Worm (Caenorhabditis elegans) whole organism, young adult: ENCODE data around the gene clec-63.

Experiments used
- F33H1.4 ChIP-seq: fragments of 200-800 bp; sonication (Bioruptor generic); IDR thresholded peaks from 2 replicates; pipeline ENCODE4 v1.3.6; 2022; ENCODE audit warnings: missing genetic modification reagents, missing genetic modification characterization, missing compliant biosample characterization
- F55B11.4 ChIP-seq: sonication (generic microtip); optimal IDR thresholded peaks from 2 replicates; lab custom pipeline; 2016; ENCODE audit warnings: missing compliant biosample characterization, missing genetic modification characterization, borderline replicate concordance; ENCODE audit not compliant: insufficient read depth
- F57A8.1 ChIP-seq: fragments of 200-800 bp; sonication (Bioruptor generic); optimal IDR thresholded peaks from 2 replicates; lab custom pipeline; 2018; ENCODE audit warnings: mild to moderate bottlenecking, missing genetic modification characterization, moderate library complexity, missing compliant biosample characterization
- K12H6.12 ChIP-seq: fragments of 200-800 bp; sonication (Bioruptor generic); optimal IDR thresholded peaks from 2 replicates; lab custom pipeline; 2018; ENCODE audit warnings: mild to moderate bottlenecking, missing genetic modification characterization, missing compliant biosample characterization
- Y53F4B.3 ChIP-seq: fragments of 200-800 bp; sonication (Bioruptor generic); IDR thresholded peaks from 2 replicates; pipeline ENCODE4 v1.3.6; 2022; ENCODE audit warnings: missing genetic modification reagents, missing genetic modification characterization, missing compliant biosample characterization
- Y67H2A.10 ChIP-seq: fragments of 200-800 bp; sonication (Bioruptor generic); conservative IDR thresholded peaks from 2 replicates; pipeline ENCODE4 v1.3.6; 2022; ENCODE audit warnings: missing genetic modification reagents, missing genetic modification characterization, missing compliant biosample characterization
- Y79H2A.3 ChIP-seq: fragments of 200-800 bp; sonication (Bioruptor generic); conservative IDR thresholded peaks from 2 replicates; pipeline ENCODE4 v1.3.6; 2022; ENCODE audit warnings: missing genetic modification reagents, missing genetic modification characterization, missing compliant biosample characterization
- akir-1 ChIP-seq: fragments of 200-800 bp; sonication (Bioruptor generic); optimal IDR thresholded peaks from 2 replicates; lab custom pipeline; 2018; ENCODE audit warnings: mild to moderate bottlenecking, missing genetic modification characterization, moderate library complexity, missing compliant biosample characterization
- attf-5 ChIP-seq: fragments of 200-800 bp; sonication (Bioruptor generic); optimal IDR thresholded peaks from 2 replicates; lab custom pipeline; 2018; ENCODE audit warnings: mild to moderate bottlenecking, missing genetic modification characterization, missing compliant biosample characterization
- ceh-100 ChIP-seq: fragments of 200-800 bp; sonication (Bioruptor generic); IDR thresholded peaks from 2 replicates; pipeline ENCODE4 v1.3.6; 2022; ENCODE audit warnings: missing genetic modification reagents, missing genetic modification characterization, missing compliant biosample characterization
- ceh-79 ChIP-seq: sonication (generic microtip); optimal IDR thresholded peaks from 2 replicates; lab custom pipeline; 2017; ENCODE audit warnings: mild to moderate bottlenecking, missing genetic modification characterization, missing compliant biosample characterization
- die-1 ChIP-seq: sonication (generic microtip); optimal IDR thresholded peaks from 2 replicates; lab custom pipeline; 2016; ENCODE audit warnings: missing genotype, mild to moderate bottlenecking, missing genetic modification characterization, missing compliant biosample characterization
- dox-1 ChIP-seq: fragments of 200-800 bp; sonication (Bioruptor generic); IDR thresholded peaks from 2 replicates; pipeline ENCODE4 v1.3.6; 2022; ENCODE audit warnings: missing genetic modification reagents, missing genetic modification characterization, missing compliant biosample characterization
- hlh-12 ChIP-seq: sonication (generic microtip); optimal IDR thresholded peaks from 2 replicates; lab custom pipeline; 2016; ENCODE audit warnings: missing genetic modification characterization, missing compliant biosample characterization
- hlh-26 ChIP-seq: fragments of 200-800 bp; sonication (Bioruptor generic); conservative IDR thresholded peaks from 2 replicates; pipeline ENCODE4 v1.3.6; 2022; ENCODE audit warnings: missing genetic modification reagents, missing genetic modification characterization, missing compliant biosample characterization
- let-607 ChIP-seq, 2 experiments: fragments of 200-800 bp in 1 of 2; sonication (Bioruptor generic) in 1 of 2; sonication (generic microtip) in 1 of 2; optimal IDR thresholded peaks; 2 replicates each; lab custom pipeline; 2016 to 2018; ENCODE audit warnings: mild to moderate bottlenecking in 2 of 2, missing compliant biosample characterization in 2 of 2, missing genetic modification characterization in 2 of 2, moderate library complexity in 2 of 2, missing genotype in 1 of 2
- lin-35 ChIP-seq, 3 experiments: fragments of 150-350 bp in 2 of 3; sonication (generic microtip) in 1 of 3; optimal IDR thresholded peaks; 2 replicates each; lab custom pipeline; 2014 to 2018; ENCODE audit warnings: missing biosample characterization in 3 of 3, missing genetic modification characterization in 3 of 3, missing genetic modification reagents in 3 of 3
- madf-3 ChIP-seq: fragments of 200-800 bp; sonication (Bioruptor generic); IDR thresholded peaks from 2 replicates; pipeline ENCODE4 v1.3.6; 2022; ENCODE audit warnings: missing genetic modification reagents, missing genetic modification characterization, missing compliant biosample characterization
- madf-6 ChIP-seq: fragments of 200-800 bp; sonication (Bioruptor generic); IDR thresholded peaks from 2 replicates; pipeline ENCODE4 v1.3.6; 2022; ENCODE audit warnings: missing genetic modification reagents, missing genetic modification characterization, missing compliant biosample characterization
- madf-8 ChIP-seq: fragments of 200-800 bp; sonication (Bioruptor generic); conservative IDR thresholded peaks from 2 replicates; pipeline ENCODE4 v1.3.6; 2022; ENCODE audit warnings: missing genetic modification reagents, missing genetic modification characterization, missing compliant biosample characterization
- nhr-120 ChIP-seq: fragments of 200-800 bp; sonication (Bioruptor generic); IDR thresholded peaks from 2 replicates; pipeline ENCODE4 v1.3.6; 2022; ENCODE audit warnings: missing genetic modification characterization, missing compliant biosample characterization
- nhr-179 ChIP-seq: sonication (generic microtip); optimal IDR thresholded peaks from 2 replicates; lab custom pipeline; 2016; ENCODE audit warnings: mild to moderate bottlenecking, missing genetic modification characterization, missing compliant biosample characterization
- nhr-27 ChIP-seq: fragments of 200-800 bp; sonication (Bioruptor generic); optimal IDR thresholded peaks from 2 replicates; lab custom pipeline; 2018; ENCODE audit warnings: mild to moderate bottlenecking, missing genetic modification characterization, moderate library complexity, missing compliant biosample characterization
- nhr-80 ChIP-seq: sonication (generic microtip); optimal IDR thresholded peaks from 2 replicates; lab custom pipeline; 2016; ENCODE audit warnings: missing genetic modification characterization, missing compliant biosample characterization
- pha-4 ChIP-seq: fragments of 150-350 bp; sonication (generic microtip); optimal IDR thresholded peaks from 2 replicates; lab custom pipeline; 2014; ENCODE audit warnings: missing biosample characterization, missing genetic modification reagents, missing genetic modification characterization
- sdz-38 ChIP-seq: sonication (generic microtip); optimal IDR thresholded peaks from 2 replicates; lab custom pipeline; 2016; ENCODE audit warnings: missing genotype, missing genetic modification characterization, missing compliant biosample characterization
- sea-2 ChIP-seq: fragments of 200-800 bp; sonication (Bioruptor generic); IDR thresholded peaks from 2 replicates; pipeline ENCODE4 v1.3.6; 2022; ENCODE audit warnings: missing genetic modification characterization, missing compliant biosample characterization
- tbp1 ChIP-seq: fragments of 200-800 bp; sonication (Bioruptor generic); optimal IDR thresholded peaks from 2 replicates; lab custom pipeline; 2018; ENCODE audit warnings: mild to moderate bottlenecking, missing genetic modification characterization, missing compliant biosample characterization
- zfh-2 ChIP-seq: fragments of 200-800 bp; sonication (Bioruptor generic); conservative IDR thresholded peaks from 2 replicates; pipeline ENCODE4 v1.3.6; 2022; ENCODE audit warnings: missing genetic modification reagents, missing genetic modification characterization, missing compliant biosample characterization
- ztf-26 ChIP-seq: sonication (generic microtip); optimal IDR thresholded peaks from 2 replicates; lab custom pipeline; 2017; ENCODE audit warnings: missing genetic modification characterization, missing compliant biosample characterization
- ztf-6 ChIP-seq: fragments of 200-800 bp; sonication (Bioruptor generic); IDR thresholded peaks from 2 replicates; pipeline ENCODE4 v1.3.6; 2022; ENCODE audit warnings: missing genetic modification reagents, missing genetic modification characterization, missing compliant biosample characterization

Gene clec-63

ce11 chrII:12895078-12895670 lies at the start of gene clec-63, which contains the start of gene clec-62:
clec-63 (plus strand) TSS chrII:12895638.
clec-62 (minus strand) TSS chrII:12895128.
- peak; percentile 70 for TF ChIP-seq nhr-80 (tag; lab: Kevin White, UChicago)
- no peak for TF ChIP-seq Y79H2A.3 (GFP tag; lab: Robert Waterston, UW)
- TF ChIP-seq madf-8 (GFP tag; lab: Robert Waterston, UW): no peak

ce11 chrII:12847736-12848135 lies 47.7 kb upstream of the clec-63 start, which contains the start of gene pes-10:
pes-10 (minus strand) TSS chrII:12847836.
- no peak for TF ChIP-seq K12H6.12 (tag; lab: Kevin White, UChicago)
- no peak for TF ChIP-seq F33H1.4
- no peak for TF ChIP-seq nhr-120 (GFP tag; lab: Robert Waterston, UW)

ce11 chrII:12850129-12850528 lies 45.3 kb upstream of the clec-63 start, which contains the start of gene Y46G5A.28:
Y46G5A.28 (plus strand) TSS chrII:12850429.
- TF ChIP-seq F57A8.1 (GFP tag; lab: Kevin White, UChicago) (no peak), ztf-26 (tag; lab: Kevin White, UChicago) (no peak)

- TF ChIP-seq sea-2 (GFP tag; lab: Robert Waterston, UW) (no peak), hlh-12 (tag; lab: Kevin White, UChicago) (no peak), madf-6 (no peak), die-1 (tag; lab: Kevin White, UChicago) (no peak), sdz-38 (tag; lab: Kevin White, UChicago) (no peak), madf-3 (GFP tag; lab: Robert Waterston, UW) (no peak)
Measured at ce11 chrII:12855900-12856299, 39.5 kb upstream of the clec-63 start, which contains the start of gene Y46G5A.29. Y46G5A.29 (plus strand) TSS chrII:12856200.

- TF ChIP-seq Y53F4B.3: no peak
- TF ChIP-seq nhr-179 (tag; lab: Kevin White, UChicago): no peak
- no peak for TF ChIP-seq attf-5 (GFP tag; lab: Kevin White, UChicago)
- no peak for TF ChIP-seq let-607 (tag; optimal IDR thresholded peaks at IDR 0.05; lab: Kevin White, UChicago)
- no peak for TF ChIP-seq hlh-26 (GFP tag; lab: Robert Waterston, UW)
- no peak for TF ChIP-seq lin-35 (GFP tag; optimal IDR thresholded peaks at IDR 0.05; lab: Kevin White, UChicago)
- TF ChIP-seq die-1 (tag; lab: Kevin White, UChicago): no peak
- no peak for TF ChIP-seq F55B11.4 (tag; lab: Kevin White, UChicago)
- no peak for TF ChIP-seq ceh-79 (tag; lab: Kevin White, UChicago)
- no peak for TF ChIP-seq akir-1 (GFP tag; lab: Kevin White, UChicago)
- no peak for TF ChIP-seq Y67H2A.10 (GFP tag; lab: Robert Waterston, UW)
- no peak for TF ChIP-seq zfh-2
- no peak for TF ChIP-seq ztf-6 (GFP tag; lab: Robert Waterston, UW)
- no peak for TF ChIP-seq ceh-100
- TF ChIP-seq tbp1 (GFP tag; lab: Kevin White, UChicago): no peak
- no peak for TF ChIP-seq pha-4 (tag; lab: Kevin White, UChicago)
- no peak for TF ChIP-seq dox-1 (GFP tag; lab: Robert Waterston, UW)
- no peak for TF ChIP-seq nhr-27 (tag; lab: Kevin White, UChicago)
Measured at ce11 chrII:12865604-12866003, 29.8 kb upstream of the clec-63 start, which contains the start of gene snf-5. snf-5 (minus strand) TSS chrII:12865785.
